Worm (Caenorhabditis elegans) whole organism, early embryonic: Measurements from ENCODE around the gene pigg-1.

Experiments used
- F13C5.2 ChIP-seq: sonication (generic microtip); optimal IDR thresholded peaks from 2 replicates; lab custom pipeline; 2017; ENCODE audit warnings: mild to moderate bottlenecking, missing genetic modification characterization, inconsistent platforms, missing compliant biosample characterization
- ama-1 ChIP-seq: fragments of 150-350 bp; optimal IDR thresholded peaks from 2 replicates; lab custom pipeline; 2014
- ceh-36 ChIP-seq: sonication (generic microtip); optimal IDR thresholded peaks from 2 replicates; lab custom pipeline; 2016; ENCODE audit warnings: missing genetic modification characterization, inconsistent platforms, missing compliant biosample characterization
- flt-1 ChIP-seq: fragments of 200-800 bp; sonication (Bioruptor generic); IDR thresholded peaks from 2 replicates; pipeline ENCODE4 v1.3.6; 2022; ENCODE audit warnings: missing genetic modification characterization, missing compliant biosample characterization
- hmg-4 ChIP-seq: fragments of 200-800 bp; sonication (Bioruptor generic); optimal IDR thresholded peaks from 2 replicates; lab custom pipeline; 2018; ENCODE audit warnings: mild to moderate bottlenecking, missing genetic modification characterization, missing compliant biosample characterization
- hnd-1 ChIP-seq: sonication (generic microtip); optimal IDR thresholded peaks from 2 replicates; lab custom pipeline; 2016; ENCODE audit warnings: missing genetic modification characterization, missing compliant biosample characterization
- scrt-1 ChIP-seq: fragments of 200-800 bp; sonication (Bioruptor generic); IDR thresholded peaks from 2 replicates; pipeline ENCODE4 v1.3.6; 2022; ENCODE audit warnings: missing genetic modification characterization, missing compliant biosample characterization
- tbx-11 ChIP-seq: fragments of 200-800 bp; sonication (Bioruptor generic); IDR thresholded peaks from 2 replicates; pipeline ENCODE4 v1.3.6; 2022; ENCODE audit warnings: missing genetic modification characterization, missing compliant biosample characterization
- tbx-37 ChIP-seq: fragments of 200-800 bp; sonication (Bioruptor generic); conservative IDR thresholded peaks from 2 replicates; pipeline ENCODE4 v1.3.6; 2022; ENCODE audit warnings: missing genetic modification reagents, missing genetic modification characterization, missing compliant biosample characterization

ce11 chrII:8630088-8630487 lies 30.0 kb upstream of the pigg-1 start, which contains the start of gene T22C8.6:
- no peak for TF ChIP-seq scrt-1
- no peak for TF ChIP-seq hmg-4 (GFP tag; lab: Kevin White, UChicago)
- no peak for TF ChIP-seq ama-1 (lab: Kevin White, UChicago)
- TF ChIP-seq tbx-11 (GFP tag; lab: Robert Waterston, UW) = no peak
- no peak for TF ChIP-seq hnd-1
- no peak for TF ChIP-seq flt-1 (GFP tag; lab: Robert Waterston, UW)
- TF ChIP-seq ceh-36 = no peak
- TF ChIP-seq F13C5.2 = no peak
- TF ChIP-seq tbx-37 (GFP tag; lab: Robert Waterston, UW) = no peak
